Fruit fly (Drosophila melanogaster) whole organism, wandering third instar larva: ENCODE data around the gene CG6788.

Experiments used
- Abd-B ChIP-seq: fragments of >200 bp; optimal IDR thresholded peaks from 2 replicates; lab custom pipeline; 2017; ENCODE audit warnings: missing biosample characterization, missing genetic modification characterization
- CG32264 ChIP-seq: fragments of 200-800 bp; sonication (Bioruptor generic); optimal IDR thresholded peaks from 2 replicates; lab custom pipeline; 2016; ENCODE audit warnings: missing biosample characterization, missing genetic modification characterization
- CG9705 ChIP-seq: fragments of 200-800 bp; sonication (Bioruptor generic); optimal IDR thresholded peaks from 2 replicates; lab custom pipeline; 2018; ENCODE audit warnings: missing biosample characterization, mild to moderate bottlenecking, missing genetic modification characterization
- CrebA ChIP-seq: fragments of 200-800 bp; sonication (Bioruptor generic); optimal IDR thresholded peaks from 2 replicates; lab custom pipeline; 2016; ENCODE audit warnings: missing biosample characterization, mild to moderate bottlenecking, missing genetic modification characterization, borderline replicate concordance
- Dif ChIP-seq: fragments of 200-275, 200-300 bp; sonication (Bioruptor generic); optimal IDR thresholded peaks from 2 replicates; lab custom pipeline; 2018; ENCODE audit warnings: missing biosample characterization, missing genetic modification characterization; ENCODE audit not compliant: partially characterized antibody
- GATAd ChIP-seq: sonication (Bioruptor generic); optimal IDR thresholded peaks from 2 replicates; lab custom pipeline; 2016; ENCODE audit warnings: missing biosample characterization, missing genetic modification characterization
- HLH106 ChIP-seq: fragments of 200-800 bp; optimal IDR thresholded peaks from 3 replicates; lab custom pipeline; 2019; ENCODE audit warnings: missing biosample characterization, mild to moderate bottlenecking, missing genetic modification characterization, moderate library complexity
- Hnf4 ChIP-seq: fragments of 200-800 bp; sonication (Bioruptor generic); optimal IDR thresholded peaks from 2 replicates; lab custom pipeline; 2016; ENCODE audit warnings: missing biosample characterization, mild to moderate bottlenecking, missing genetic modification characterization
- Hr78 ChIP-seq: fragments of >200 bp; optimal IDR thresholded peaks from 2 replicates; lab custom pipeline; 2017; ENCODE audit warnings: missing biosample characterization, missing genetic modification characterization
- Hr83 ChIP-seq: fragments of 200-300 bp; sonication (Bioruptor generic); optimal IDR thresholded peaks from 2 replicates; lab custom pipeline; 2016; ENCODE audit warnings: missing biosample characterization, mild to moderate bottlenecking, missing genetic modification characterization, moderate library complexity; ENCODE audit not compliant: poor library complexity, severe bottlenecking
- Jra ChIP-seq: sonication (Bioruptor generic); optimal IDR thresholded peaks from 2 replicates; lab custom pipeline; 2016; ENCODE audit warnings: missing biosample characterization, missing genetic modification characterization
- Mio ChIP-seq: sonication (Bioruptor generic); optimal IDR thresholded peaks from 2 replicates; lab custom pipeline; 2016; ENCODE audit warnings: missing biosample characterization, missing genetic modification characterization
- Myc ChIP-seq: fragments of >200 bp; optimal IDR thresholded peaks from 2 replicates; lab custom pipeline; 2017
- N ChIP-seq: fragments of >200 bp; optimal IDR thresholded peaks from 2 replicates; lab custom pipeline; 2018; ENCODE audit warnings: missing biosample characterization, missing external identifiers, missing genetic modification characterization
- OdsH ChIP-seq: fragments of 200-800 bp; sonication (Bioruptor generic); optimal IDR thresholded peaks from 2 replicates; lab custom pipeline; 2016; ENCODE audit warnings: missing biosample characterization, mild to moderate bottlenecking, missing genetic modification characterization
- Rel ChIP-seq, 2 experiments: fragments of 200-800 bp; sonication (Bioruptor generic) in 1 of 2; optimal IDR thresholded peaks; 2 replicates in 1 of 2; 3 replicates in 1 of 2; lab custom pipeline; 2016 to 2019; ENCODE audit warnings: mild to moderate bottlenecking in 2 of 2, missing biosample characterization in 2 of 2, missing genetic modification characterization in 2 of 2, moderate library complexity in 1 of 2
- Sp1 ChIP-seq: fragments of 200-800 bp; sonication (Bioruptor generic); optimal IDR thresholded peaks from 3 replicates; lab custom pipeline; 2019; ENCODE audit warnings: missing biosample characterization, mild to moderate bottlenecking, missing genetic modification characterization, moderate library complexity
- Vsx2 ChIP-seq: fragments of 200-300, 225-300 bp; sonication (Bioruptor generic); optimal IDR thresholded peaks from 2 replicates; lab custom pipeline; 2018; ENCODE audit warnings: missing biosample characterization, missing genetic modification characterization; ENCODE audit not compliant: partially characterized antibody
- brk ChIP-seq: fragments of 200-800 bp; sonication (Bioruptor generic); optimal IDR thresholded peaks from 2 replicates; lab custom pipeline; 2016; ENCODE audit warnings: missing biosample characterization, mild to moderate bottlenecking, missing genetic modification characterization
- dl ChIP-seq, 2 experiments: fragments of 175-275, 200-275 bp in 1 of 2; fragments of 200-275 bp in 1 of 2; sonication (Bioruptor generic); optimal IDR thresholded peaks; lab custom pipeline; 2018; ENCODE audit warnings: mild to moderate bottlenecking in 2 of 2, missing biosample characterization in 2 of 2, missing genetic modification characterization in 2 of 2, moderate library complexity in 2 of 2; ENCODE audit not compliant: partially characterized antibody in 2 of 2, insufficient read depth in 1 of 2
- dmrt93B ChIP-seq: fragments of 200-800 bp; sonication (Bioruptor generic); optimal IDR thresholded peaks from 2 replicates; lab custom pipeline; 2018; ENCODE audit warnings: missing biosample characterization, mild to moderate bottlenecking, missing genetic modification characterization
- dsf ChIP-seq: sonication (Bioruptor generic); optimal IDR thresholded peaks from 2 replicates; lab custom pipeline; 2016; ENCODE audit warnings: missing biosample characterization, missing genetic modification characterization, borderline replicate concordance
- ey ChIP-seq: fragments of 200-800 bp; sonication (Bioruptor generic); optimal IDR thresholded peaks from 2 replicates; lab custom pipeline; 2016; ENCODE audit warnings: missing biosample characterization, missing genetic modification characterization
- foxo ChIP-seq, 2 experiments: fragments of 200-800 bp; sonication (Bioruptor generic); optimal IDR thresholded peaks; 2 replicates in 1 of 2; 3 replicates in 1 of 2; lab custom pipeline; 2016 to 2017; ENCODE audit warnings: missing biosample characterization in 2 of 2, missing genetic modification characterization in 2 of 2
- fru ChIP-seq: fragments of 200-800 bp; sonication (Bioruptor generic); optimal IDR thresholded peaks from 3 replicates; lab custom pipeline; 2016; ENCODE audit warnings: missing biosample characterization, mild to moderate bottlenecking, missing genetic modification characterization
- h ChIP-seq: fragments of 200-800 bp; sonication (Bioruptor generic); optimal IDR thresholded peaks from 3 replicates; lab custom pipeline; 2016; ENCODE audit warnings: missing biosample characterization, mild to moderate bottlenecking, missing genetic modification characterization
- jim ChIP-seq: fragments of 175-275, 200-325 bp; sonication (Bioruptor generic); optimal IDR thresholded peaks from 2 replicates; lab custom pipeline; 2016; ENCODE audit warnings: missing biosample characterization, mild to moderate bottlenecking, missing genetic modification characterization
- lola ChIP-seq: fragments of >200 bp; optimal IDR thresholded peaks from 2 replicates; lab custom pipeline; 2017; ENCODE audit warnings: missing biosample characterization, missing genetic modification characterization
- pan ChIP-seq: fragments of >200 bp; optimal IDR thresholded peaks from 2 replicates; lab custom pipeline; 2017
- psq ChIP-seq: fragments of 200-800 bp; sonication (Bioruptor generic); optimal IDR thresholded peaks from 3 replicates; lab custom pipeline; 2017; ENCODE audit warnings: missing biosample characterization, mild to moderate bottlenecking, missing genetic modification characterization, moderate library complexity
- rgr ChIP-seq: fragments of 200-800 bp; sonication (Bioruptor generic); optimal IDR thresholded peaks from 3 replicates; lab custom pipeline; 2016; ENCODE audit warnings: missing biosample characterization, mild to moderate bottlenecking, missing genetic modification characterization
- sage ChIP-seq: fragments of 200-800 bp; sonication (Bioruptor generic); optimal IDR thresholded peaks from 2 replicates; lab custom pipeline; 2016; ENCODE audit warnings: missing biosample characterization, mild to moderate bottlenecking, missing genetic modification characterization
- sv ChIP-seq: fragments of 200-800 bp; sonication (Bioruptor generic); optimal IDR thresholded peaks from 3 replicates; lab custom pipeline; 2016; ENCODE audit warnings: missing biosample characterization, missing genetic modification characterization
- tai ChIP-seq: sonication (Bioruptor generic); optimal IDR thresholded peaks from 2 replicates; lab custom pipeline; 2016; ENCODE audit warnings: missing biosample characterization, missing genetic modification characterization
- usp ChIP-seq: fragments of >200 bp; optimal IDR thresholded peaks from 2 replicates; lab custom pipeline; 2017; ENCODE audit warnings: missing biosample characterization, missing genetic modification characterization
- woc ChIP-seq: sonication (Bioruptor generic); optimal IDR thresholded peaks from 2 replicates; lab custom pipeline; 2016; ENCODE audit warnings: missing biosample characterization, mild to moderate bottlenecking, missing genetic modification characterization

Gene CG6788

dm6 chrX:17857809-17858208, 30.2 kb upstream of the CG6788 start:
- TF ChIP-seq dl (GFP tag; optimal IDR thresholded peaks at IDR 0.05; lab: Kevin White, UChicago; ENCODE audit: insufficient read depth in 1 of 2, partially characterized antibody in 2 of 2): no peak
- no peak for TF ChIP-seq usp
- TF ChIP-seq foxo (GFP tag; optimal IDR thresholded peaks at IDR 0.05; lab: Kevin White, UChicago): no peak
- TF ChIP-seq HLH106 (tag; lab: Kevin White, UChicago): no peak
- TF ChIP-seq GATAd: no peak
- no peak for TF ChIP-seq psq
- no peak for TF ChIP-seq CG9705 (GFP tag; lab: Kevin White, UChicago)
- no peak for TF ChIP-seq sage (GFP tag; lab: Kevin White, UChicago)
- TF ChIP-seq dsf (GFP tag; lab: Kevin White, UChicago): no peak
- TF ChIP-seq Abd-B (GFP tag; lab: Kevin White, UChicago): no peak
- no peak for TF ChIP-seq lola (GFP tag; lab: Kevin White, UChicago)
- no peak for TF ChIP-seq Vsx2 (GFP tag; lab: Kevin White, UChicago)
- TF ChIP-seq Sp1: no peak
- no peak for TF ChIP-seq pan (lab: Kevin White, UChicago)
- no peak for TF ChIP-seq Rel (GFP tag; optimal IDR thresholded peaks at IDR 0.05; lab: Kevin White, UChicago)
- TF ChIP-seq Rel (tag; optimal IDR thresholded peaks at IDR 0.05; lab: Kevin White, UChicago): no peak

- TF ChIP-seq dmrt93B (no peak), woc (GFP tag; lab: Kevin White, UChicago) (peak; percentile 15), Jra (GFP tag; lab: Kevin White, UChicago) (no peak), HLH106 (tag; lab: Kevin White, UChicago) (peak; percentile 48), fru (GFP tag; lab: Kevin White, UChicago) (peak; percentile 10), Hnf4 (GFP tag; lab: Kevin White, UChicago) (peak; percentile 28), h (GFP tag; lab: Kevin White, UChicago) (peak; percentile 48), ey (peak; percentile 27), Rel (GFP tag; optimal IDR thresholded peaks at IDR 0.05; lab: Kevin White, UChicago) (no peak), Rel (tag; optimal IDR thresholded peaks at IDR 0.05; lab: Kevin White, UChicago) (peak; percentile 25), Myc (peak; percentile 0), Sp1 (peak; percentile 34), foxo (GFP tag; optimal IDR thresholded peaks at IDR 0.05; lab: Kevin White, UChicago) (peak in 1 of 2 experiments; percentile 39), OdsH (GFP tag; lab: Kevin White, UChicago) (peak; percentile 15), N (GFP tag; lab: Kevin White, UChicago) (no peak), brk (GFP tag; lab: Kevin White, UChicago) (no peak), rgr (GFP tag; lab: Kevin White, UChicago) (peak; percentile 32)
Measured at dm6 chrX:17860711-17861110, 27.3 kb upstream of the CG6788 start, which contains the start of the genes Arp8 and CG6769. Arp8 (minus strand) TSS chrX:17860800. CG6769 (plus strand) TSS chrX:17861002.

dm6 chrX:17865103-17865502, 22.9 kb upstream of the CG6788 start:
- no peak for TF ChIP-seq Mio (GFP tag; lab: Kevin White, UChicago)

dm6 chrX:17870614-17871394, 17.2 kb upstream of the CG6788 start:
- TF ChIP-seq Hr83 (GFP tag; lab: Kevin White, UChicago) (no peak), tai (GFP tag; lab: Kevin White, UChicago) (no peak), HLH106 (tag; lab: Kevin White, UChicago) (no peak), fru (GFP tag; lab: Kevin White, UChicago) (peak; percentile 3), CG32264 (GFP tag; lab: Kevin White, UChicago) (no peak), Jra (GFP tag; lab: Kevin White, UChicago) (no peak), sv (GFP tag; lab: Kevin White, UChicago) (no peak), Hr78 (GFP tag; lab: Kevin White, UChicago) (no peak), CrebA (GFP tag; lab: Kevin White, UChicago) (no peak), jim (GFP tag; lab: Kevin White, UChicago) (no peak), dl (GFP tag; optimal IDR thresholded peaks at IDR 0.05; lab: Kevin White, UChicago; ENCODE audit: insufficient read depth in 1 of 2, partially characterized antibody in 2 of 2) (peak in 1 of 2 experiments; percentile 11), Dif (GFP tag; lab: Kevin White, UChicago) (peak; percentile 19), N (GFP tag; lab: Kevin White, UChicago) (no peak)
